Worm (Caenorhabditis elegans) whole organism, young adult: ENCODE results near the gene T05C12.15.

Source experiments
- B0035.1 ChIP-seq: sonication (generic microtip); optimal IDR thresholded peaks from 2 replicates; lab custom pipeline; 2016; ENCODE audit warnings: missing genetic modification characterization, mild to moderate bottlenecking, missing compliant biosample characterization, missing genotype, missing genetic modification reagents
- B0336.3 ChIP-seq: fragments of 200-800 bp; sonication (Bioruptor generic); IDR thresholded peaks from 2 replicates; pipeline ENCODE4 v1.3.6; 2022; ENCODE audit warnings: missing genetic modification characterization, missing compliant biosample characterization
- F23B12.7 ChIP-seq: sonication (generic microtip); optimal IDR thresholded peaks from 2 replicates; lab custom pipeline; 2017; ENCODE audit warnings: missing genetic modification characterization, mild to moderate bottlenecking, missing compliant biosample characterization, antibody characterized with exemption, moderate library complexity; ENCODE audit not compliant: insufficient read depth
- F33H1.4 ChIP-seq: fragments of 200-800 bp; sonication (Bioruptor generic); IDR thresholded peaks from 2 replicates; pipeline ENCODE4 v1.3.6; 2022; ENCODE audit warnings: missing genetic modification reagents, missing genetic modification characterization, missing compliant biosample characterization
- F37B4.10 ChIP-seq: fragments of 200-800 bp; sonication (Bioruptor generic); IDR thresholded peaks from 2 replicates; pipeline ENCODE4 v1.3.6; 2022; ENCODE audit warnings: missing genetic modification characterization, missing compliant biosample characterization
- F39B2.1 ChIP-seq: fragments of 200-800 bp; sonication (Bioruptor generic); IDR thresholded peaks from 2 replicates; pipeline ENCODE4 v1.3.6; 2022; ENCODE audit warnings: missing genetic modification reagents, missing genetic modification characterization, missing compliant biosample characterization
- F52B5.7 ChIP-seq: sonication (generic microtip); optimal IDR thresholded peaks from 2 replicates; lab custom pipeline; 2016; ENCODE audit warnings: mild to moderate bottlenecking, missing genetic modification characterization, missing compliant biosample characterization
- F57C9.4 ChIP-seq: sonication (generic microtip); optimal IDR thresholded peaks from 2 replicates; lab custom pipeline; 2017; ENCODE audit warnings: mild to moderate bottlenecking, missing genetic modification characterization, missing compliant biosample characterization
- K11D2.4 ChIP-seq: fragments of 200-800 bp; sonication (Bioruptor generic); IDR thresholded peaks from 2 replicates; pipeline ENCODE4 v1.3.6; 2022; ENCODE audit warnings: missing genetic modification reagents, missing genetic modification characterization, missing compliant biosample characterization
- Y95B8A.8 ChIP-seq: fragments of 200-800 bp; sonication (Bioruptor generic); IDR thresholded peaks from 2 replicates; pipeline ENCODE4 v1.3.6; 2022; ENCODE audit warnings: missing genetic modification reagents, missing genetic modification characterization, missing compliant biosample characterization
- attf-5 ChIP-seq: fragments of 200-800 bp; sonication (Bioruptor generic); optimal IDR thresholded peaks from 2 replicates; lab custom pipeline; 2018; ENCODE audit warnings: mild to moderate bottlenecking, missing genetic modification characterization, missing compliant biosample characterization
- attf-6 ChIP-seq: fragments of 200-800 bp; sonication (Bioruptor generic); IDR thresholded peaks from 2 replicates; pipeline ENCODE4 v1.3.6; 2022; ENCODE audit warnings: missing genetic modification reagents, missing genetic modification characterization, missing compliant biosample characterization
- cebp-2 ChIP-seq: fragments of 200-800 bp; sonication (Bioruptor generic); IDR thresholded peaks from 2 replicates; pipeline ENCODE4 v1.3.6; 2022; ENCODE audit warnings: missing genetic modification characterization, missing compliant biosample characterization
- ceh-40 ChIP-seq: fragments of 200-800 bp; sonication (Bioruptor generic); IDR thresholded peaks from 2 replicates; pipeline ENCODE4 v1.3.6; 2022; ENCODE audit warnings: missing genetic modification characterization, missing compliant biosample characterization
- ceh-79 ChIP-seq: sonication (generic microtip); optimal IDR thresholded peaks from 2 replicates; lab custom pipeline; 2017; ENCODE audit warnings: mild to moderate bottlenecking, missing genetic modification characterization, missing compliant biosample characterization
- die-1 ChIP-seq: sonication (generic microtip); optimal IDR thresholded peaks from 2 replicates; lab custom pipeline; 2016; ENCODE audit warnings: missing genotype, mild to moderate bottlenecking, missing genetic modification characterization, missing compliant biosample characterization
- egl-18 ChIP-seq: fragments of 200-800 bp; sonication (Bioruptor generic); IDR thresholded peaks from 2 replicates; pipeline ENCODE4 v1.3.6; 2022; ENCODE audit warnings: missing genetic modification reagents, missing genetic modification characterization, missing compliant biosample characterization
- ekl-4 ChIP-seq: fragments of 200-800 bp; sonication (Bioruptor generic); IDR thresholded peaks from 2 replicates; pipeline ENCODE4 v1.3.6; 2022; ENCODE audit warnings: missing genetic modification reagents, missing genetic modification characterization, missing compliant biosample characterization
- him-1 ChIP-seq: sonication (generic microtip); optimal IDR thresholded peaks from 2 replicates; lab custom pipeline; 2016; ENCODE audit warnings: missing genotype, missing genetic modification reagents, missing genetic modification characterization, missing compliant biosample characterization
- hsf-1 ChIP-seq: fragments of 200-800 bp; sonication (Bioruptor generic); IDR thresholded peaks from 2 replicates; pipeline ENCODE4 v1.3.6; 2022; ENCODE audit warnings: missing genetic modification reagents, missing genetic modification characterization, missing compliant biosample characterization
- lag-1 ChIP-seq: fragments of 200-800 bp; sonication (Bioruptor generic); IDR thresholded peaks from 2 replicates; pipeline ENCODE4 v1.3.6; 2022; ENCODE audit warnings: missing genetic modification reagents, missing genetic modification characterization, missing compliant biosample characterization
- madf-10 ChIP-seq: sonication (generic microtip); optimal IDR thresholded peaks from 2 replicates; lab custom pipeline; 2016; ENCODE audit warnings: mild to moderate bottlenecking, missing genetic modification characterization, missing compliant biosample characterization
- madf-3 ChIP-seq: fragments of 200-800 bp; sonication (Bioruptor generic); IDR thresholded peaks from 2 replicates; pipeline ENCODE4 v1.3.6; 2022; ENCODE audit warnings: missing genetic modification reagents, missing genetic modification characterization, missing compliant biosample characterization
- madf-6 ChIP-seq: fragments of 200-800 bp; sonication (Bioruptor generic); IDR thresholded peaks from 2 replicates; pipeline ENCODE4 v1.3.6; 2022; ENCODE audit warnings: missing genetic modification reagents, missing genetic modification characterization, missing compliant biosample characterization
- nfya-1 ChIP-seq: sonication (generic microtip); optimal IDR thresholded peaks from 2 replicates; lab custom pipeline; 2017; ENCODE audit warnings: antibody characterized with exemption, missing compliant biosample characterization, missing genetic modification characterization, borderline replicate concordance; ENCODE audit not compliant: insufficient read depth
- nhr-80 ChIP-seq: sonication (generic microtip); optimal IDR thresholded peaks from 2 replicates; lab custom pipeline; 2016; ENCODE audit warnings: missing genetic modification characterization, missing compliant biosample characterization
- pbrm-1 ChIP-seq: fragments of 200-800 bp; sonication (Bioruptor generic); IDR thresholded peaks from 2 replicates; pipeline ENCODE4 v1.3.6; 2022; ENCODE audit warnings: missing genetic modification reagents, missing genetic modification characterization, missing compliant biosample characterization
- rec-8 ChIP-seq, 2 experiments: sonication (generic microtip); optimal IDR thresholded peaks; 2 replicates each; lab custom pipeline; 2016; ENCODE audit warnings: mild to moderate bottlenecking in 2 of 2, missing genetic modification characterization in 2 of 2, missing genetic modification reagents in 2 of 2, missing genotype in 2 of 2, missing biosample characterization in 1 of 2, missing compliant biosample characterization in 1 of 2, moderate library complexity in 1 of 2
- repo-1 ChIP-seq: sonication (generic microtip); optimal IDR thresholded peaks from 2 replicates; lab custom pipeline; 2017; ENCODE audit warnings: mild to moderate bottlenecking, missing genetic modification characterization, missing compliant biosample characterization
- rpc-1 ChIP-seq, 2 experiments: fragments of 150-350 bp in 1 of 2; sonication (generic microtip) in 1 of 2; optimal IDR thresholded peaks; 2 replicates each; lab custom pipeline; 2014 to 2018; ENCODE audit warnings: missing biosample characterization in 1 of 2, missing genetic modification characterization in 1 of 2, missing genetic modification reagents in 1 of 2, missing genotype in 1 of 2
- snpc-1.3 ChIP-seq: sonication (generic microtip); optimal IDR thresholded peaks from 2 replicates; lab custom pipeline; 2017; ENCODE audit warnings: missing genetic modification characterization, mild to moderate bottlenecking, missing compliant biosample characterization, antibody characterized with exemption, moderate library complexity, missing genotype, missing genetic modification reagents; ENCODE audit not compliant: insufficient read depth
- snpc-4 ChIP-seq, 5 experiments: fragments of 150-350 bp in 1 of 5; sonication (generic microtip) in 4 of 5; optimal IDR thresholded peaks; 2 replicates each; lab custom pipeline; 2014 to 2018; ENCODE audit warnings: missing genetic modification characterization in 5 of 5, missing biosample characterization in 3 of 5, antibody characterized with exemption in 2 of 5, mild to moderate bottlenecking in 2 of 5, missing compliant biosample characterization in 2 of 5, missing genotype in 2 of 5, moderate library complexity in 2 of 5, missing genetic modification reagents in 1 of 5
- xnd-1 ChIP-seq: sonication (generic microtip); optimal IDR thresholded peaks from 2 replicates; lab custom pipeline; 2016; ENCODE audit warnings: missing genotype, missing genetic modification reagents, missing genetic modification characterization, missing compliant biosample characterization
- zfh-2 ChIP-seq: fragments of 200-800 bp; sonication (Bioruptor generic); conservative IDR thresholded peaks from 2 replicates; pipeline ENCODE4 v1.3.6; 2022; ENCODE audit warnings: missing genetic modification reagents, missing genetic modification characterization, missing compliant biosample characterization

Gene T05C12.15

DNA sequence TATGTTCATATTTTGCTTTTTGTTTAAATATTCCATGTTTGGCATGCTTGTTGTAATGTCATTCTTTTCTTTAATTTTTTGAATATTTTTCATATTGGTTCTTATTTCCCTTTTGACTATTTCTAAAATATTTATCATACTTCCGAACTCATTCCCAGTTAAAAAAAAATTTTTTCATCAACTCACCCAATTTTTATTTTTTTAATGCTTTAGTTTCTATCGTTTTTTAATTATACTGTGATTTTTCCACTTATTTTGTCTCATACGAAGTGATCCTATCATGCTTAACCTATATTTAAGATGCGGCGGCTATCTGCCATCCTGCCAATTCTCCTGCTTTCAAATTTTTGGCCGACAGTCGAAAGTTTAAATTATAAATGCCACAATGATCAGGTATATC, 29.1 kb downstream of the T05C12.15 start, which contains the start of gene qua-1:
qua-1 (plus strand) TSS at position 301 of the 400 bp plus-strand sequence.
- TF ChIP-seq Y95B8A.8 (GFP tag; lab: Robert Waterston, UW) = no peak
- TF ChIP-seq egl-18 (GFP tag; lab: Robert Waterston, UW) = no peak
- no peak for TF ChIP-seq madf-6 (GFP tag; lab: Robert Waterston, UW)
- TF ChIP-seq madf-3 (GFP tag; lab: Robert Waterston, UW) = no peak

DNA sequence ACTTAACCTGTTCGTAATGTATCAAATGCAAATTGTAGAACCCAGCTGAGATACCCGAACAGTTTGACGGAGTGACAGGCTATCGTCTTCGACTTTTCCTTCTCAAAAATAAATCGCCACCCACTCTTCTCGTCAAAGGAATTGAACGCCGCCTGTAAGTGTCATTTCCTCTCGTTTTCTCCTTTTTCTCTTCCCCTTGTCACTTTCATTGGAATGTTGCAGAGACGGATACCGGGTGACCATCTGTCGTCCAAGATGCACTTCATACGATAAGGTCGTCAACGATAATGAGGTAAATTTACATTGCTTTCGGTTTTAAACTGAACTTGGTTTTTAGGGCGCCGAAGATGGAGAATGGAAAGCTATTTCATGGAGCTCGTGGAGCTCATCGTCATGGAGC, 30.4 kb downstream of the T05C12.15 start:
- TF ChIP-seq zfh-2 (GFP tag; lab: Robert Waterston, UW) = no peak

DNA sequence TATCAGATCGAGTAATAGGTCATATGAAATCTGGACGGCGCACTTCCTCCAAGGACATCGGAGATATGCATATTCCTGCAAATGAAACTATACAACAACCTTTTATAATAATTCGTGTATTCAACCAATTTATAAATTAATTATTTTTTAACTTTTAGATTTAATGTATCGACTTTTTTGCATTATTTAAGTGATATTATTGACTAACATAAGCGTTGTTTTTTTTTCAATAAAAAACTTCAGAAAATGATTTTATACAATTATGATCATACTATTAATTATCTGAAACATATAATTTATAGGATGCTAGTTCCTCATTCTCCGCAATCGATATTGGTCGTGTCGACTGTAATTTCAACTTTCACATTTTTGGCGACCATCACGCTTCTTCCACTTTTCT, 34.7 kb downstream of the T05C12.15 start, which contains the start of gene col-76:
col-76 (plus strand) TSS at position 301 of the 400 bp plus-strand sequence.
- TF ChIP-seq F57C9.4 = no peak
- no peak for TF ChIP-seq F23B12.7 (tag; lab: Kevin White, UChicago)
- TF ChIP-seq die-1 (tag; lab: Kevin White, UChicago) = no peak
- no peak for TF ChIP-seq ekl-4 (GFP tag; lab: Robert Waterston, UW)
- TF ChIP-seq attf-6 (GFP tag; lab: Robert Waterston, UW) = no peak
- no peak for TF ChIP-seq F39B2.1
- no peak for TF ChIP-seq snpc-4 (GFP tag; optimal IDR thresholded peaks at IDR 0.05; lab: Kevin White, UChicago)
- TF ChIP-seq snpc-4 (tag; optimal IDR thresholded peaks at IDR 0.05; lab: Kevin White, UChicago) = no peak
- TF ChIP-seq hsf-1 = no peak
- no peak for TF ChIP-seq repo-1 (tag; lab: Kevin White, UChicago)
- TF ChIP-seq ceh-40 = no peak
- no peak for TF ChIP-seq nfya-1 (tag; lab: Kevin White, UChicago)
- no peak for TF ChIP-seq rpc-1 (optimal IDR thresholded peaks at IDR 0.05; lab: Kevin White, UChicago)
- no peak for TF ChIP-seq rpc-1 (tag; optimal IDR thresholded peaks at IDR 0.05; lab: Kevin White, UChicago)
- TF ChIP-seq snpc-1.3 (tag; lab: Kevin White, UChicago) = no peak
- TF ChIP-seq lag-1 = no peak
- no peak for TF ChIP-seq him-1 (tag; lab: Kevin White, UChicago)
- TF ChIP-seq, all 124 proteins: peak for 0

DNA sequence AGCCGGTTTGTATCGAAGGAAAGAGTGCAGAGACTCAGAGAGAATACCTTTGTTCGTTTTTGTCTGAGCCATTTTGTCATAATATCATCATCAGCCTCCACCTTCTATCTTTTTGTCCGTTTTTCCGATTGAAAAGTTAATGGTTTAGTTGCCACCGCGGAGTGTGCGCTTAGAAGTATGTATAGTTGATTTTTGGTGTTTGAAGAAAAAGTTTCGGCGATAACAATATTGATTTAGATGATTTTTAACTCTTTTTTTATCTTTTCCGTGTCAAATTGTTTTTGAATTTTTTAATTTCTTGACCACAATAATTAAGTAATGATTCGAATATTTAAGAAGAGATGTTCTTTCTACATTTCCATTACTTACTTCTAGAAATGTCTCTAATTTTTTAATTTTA, 36.2 kb downstream of the T05C12.15 start:
- TF ChIP-seq madf-3 (GFP tag; lab: Robert Waterston, UW) (no peak), nhr-80 (tag; lab: Kevin White, UChicago) (peak; percentile 48), F37B4.10 (no peak)

DNA sequence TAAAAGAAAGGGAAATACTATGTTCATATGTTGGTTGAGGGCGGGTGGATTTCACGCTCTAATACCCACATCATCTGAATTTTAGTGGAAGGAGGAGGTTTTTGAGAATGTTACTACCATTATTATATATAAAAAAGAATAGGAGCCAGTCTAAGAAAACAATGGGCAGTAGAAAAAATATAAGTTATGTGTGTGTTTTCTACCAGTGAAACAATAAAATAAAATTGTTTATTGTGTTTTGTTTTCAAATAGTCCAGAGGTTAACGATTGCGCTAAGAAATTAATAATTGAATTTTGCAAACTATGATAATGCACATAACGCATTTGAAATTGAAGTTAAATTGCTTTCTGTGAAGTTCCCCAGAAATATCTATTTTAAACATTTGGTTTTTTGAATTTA, 40.1 kb downstream of the T05C12.15 start, which contains the start of gene M110.8:
M110.8 (minus strand) TSS at position 101 of the 400 bp plus-strand sequence.
- TF ChIP-seq attf-6 (GFP tag; lab: Robert Waterston, UW) = no peak
- TF ChIP-seq madf-6 (GFP tag; lab: Robert Waterston, UW) = no peak
- no peak for TF ChIP-seq rec-8 (tag; optimal IDR thresholded peaks at IDR 0.05; lab: Kevin White, UChicago)
- no peak for TF ChIP-seq cebp-2 (GFP tag; lab: Robert Waterston, UW)
- TF ChIP-seq attf-5 (GFP tag; lab: Kevin White, UChicago) = no peak
- no peak for TF ChIP-seq pbrm-1 (GFP tag; lab: Robert Waterston, UW)
- TF ChIP-seq xnd-1 (tag; lab: Kevin White, UChicago) = no peak
- TF ChIP-seq die-1 (tag; lab: Kevin White, UChicago) = no peak
- no peak for TF ChIP-seq K11D2.4
- TF ChIP-seq B0035.1 = no peak
- no peak for TF ChIP-seq B0336.3
- no peak for TF ChIP-seq F33H1.4 (GFP tag; lab: Robert Waterston, UW)
- TF ChIP-seq madf-10 (tag; lab: Kevin White, UChicago) = no peak
- TF ChIP-seq F23B12.7 (tag; lab: Kevin White, UChicago) = no peak
- no peak for TF ChIP-seq ceh-79 (tag; lab: Kevin White, UChicago)
- no peak for TF ChIP-seq F52B5.7 (tag; lab: Kevin White, UChicago)
